Fruit fly (Drosophila melanogaster) whole organism, embryonic: ENCODE results near the gene CG43448.
A peak's percentile ranks its signal among the peaks of the same experiment; 100 is the strongest.

Experiments
- ATbp ChIP-seq: fragments of 200-800 bp; sonication (Bioruptor generic); optimal IDR thresholded peaks from 2 replicates; lab custom pipeline; 2017; ENCODE audit warnings: missing biosample characterization, mild to moderate bottlenecking, missing genetic modification characterization, missing genetic modification reagents
- Asciz ChIP-seq: fragments of 200-800 bp; sonication (Bioruptor generic); optimal IDR thresholded peaks from 2 replicates; lab custom pipeline; 2017; ENCODE audit warnings: missing biosample characterization, mild to moderate bottlenecking, missing genetic modification characterization, missing genetic modification reagents
- CG10321 ChIP-seq: fragments of 200-800 bp; sonication (Bioruptor generic); IDR thresholded peaks from 2 replicates; pipeline ENCODE4 v1.3.6; 2022; ENCODE audit warnings: missing biosample characterization, missing genetic modification characterization
- CG11456 ChIP-seq: fragments of 200-800 bp; sonication (Bioruptor generic); IDR thresholded peaks from 3 replicates; pipeline ENCODE4 v1.3.6; 2022; ENCODE audit warnings: missing biosample characterization, missing genetic modification characterization
- CG11560 ChIP-seq: fragments of 200-800 bp; sonication (Bioruptor generic); IDR thresholded peaks from 3 replicates; pipeline ENCODE4 v1.3.6; 2022; ENCODE audit warnings: missing biosample characterization, missing genetic modification characterization
- CG14441 ChIP-seq: fragments of 200-800 bp; sonication (Bioruptor generic); IDR thresholded peaks from 2 replicates; pipeline ENCODE4 v1.3.6; 2022; ENCODE audit warnings: missing biosample characterization, missing genetic modification characterization
- CG14710 ChIP-seq: fragments of 200-800 bp; sonication (Bioruptor generic); optimal IDR thresholded peaks from 3 replicates; lab custom pipeline; 2019; ENCODE audit warnings: missing biosample characterization, mild to moderate bottlenecking, missing genetic modification characterization, moderate library complexity
- CG16863 ChIP-seq: fragments of 200-800 bp; sonication (Bioruptor generic); optimal IDR thresholded peaks from 3 replicates; lab custom pipeline; 2016; ENCODE audit warnings: missing biosample characterization, missing genetic modification characterization
- CG17912 ChIP-seq: fragments of 200-800 bp; sonication (Bioruptor generic); optimal IDR thresholded peaks from 2 replicates; lab custom pipeline; 2018; ENCODE audit warnings: missing biosample characterization, mild to moderate bottlenecking, missing genetic modification characterization
- CG2199 ChIP-seq: fragments of 200-800 bp; sonication (Bioruptor generic); IDR thresholded peaks from 3 replicates; pipeline ENCODE4 v1.3.6; 2022; ENCODE audit warnings: missing biosample characterization, missing genetic modification characterization
- CG2202 ChIP-seq: fragments of 200-800 bp; sonication (Bioruptor generic); optimal IDR thresholded peaks from 2 replicates; lab custom pipeline; 2018; ENCODE audit warnings: missing biosample characterization, mild to moderate bottlenecking, missing genetic modification characterization
- CG31224 ChIP-seq: fragments of 200-800 bp; sonication (Bioruptor generic); IDR thresholded peaks from 2 replicates; pipeline ENCODE4 v1.3.6; 2022; ENCODE audit warnings: missing biosample characterization, missing genetic modification characterization
- CG31365 ChIP-seq: fragments of 200-800 bp; sonication (Bioruptor generic); optimal IDR thresholded peaks from 2 replicates; lab custom pipeline; 2018; ENCODE audit warnings: missing biosample characterization, mild to moderate bottlenecking, missing genetic modification characterization
- CG31388 ChIP-seq: fragments of 200-800 bp; sonication (Bioruptor generic); optimal IDR thresholded peaks from 2 replicates; lab custom pipeline; 2016; ENCODE audit warnings: missing biosample characterization, missing genetic modification characterization
- CG31441 ChIP-seq: fragments of 200-800 bp; sonication (Bioruptor generic); IDR thresholded peaks from 2 replicates; pipeline ENCODE4 v1.3.6; 2022; ENCODE audit warnings: missing biosample characterization, missing genetic modification characterization
- CG3726 ChIP-seq: fragments of 200-800 bp; sonication (Bioruptor generic); IDR thresholded peaks from 3 replicates; pipeline ENCODE4, ENCODE4 v1.3.6; 2022; ENCODE audit warnings: missing biosample characterization, missing genetic modification characterization
- CG4707 ChIP-seq: fragments of 200-800 bp; sonication (Bioruptor generic); optimal IDR thresholded peaks from 2 replicates; lab custom pipeline; 2018; ENCODE audit warnings: missing biosample characterization, mild to moderate bottlenecking, missing genetic modification characterization, moderate library complexity
- CG6654 ChIP-seq: fragments of 200-800 bp; sonication (Bioruptor generic); optimal IDR thresholded peaks from 2 replicates; lab custom pipeline; 2017; ENCODE audit warnings: missing biosample characterization, mild to moderate bottlenecking, missing genetic modification characterization
- CG8359 ChIP-seq: fragments of 200-800 bp; sonication (Bioruptor generic); optimal IDR thresholded peaks from 2 replicates; lab custom pipeline; 2017; ENCODE audit warnings: missing biosample characterization, mild to moderate bottlenecking, missing genetic modification characterization, borderline replicate concordance
- CG8478 ChIP-seq: fragments of >200 bp; optimal IDR thresholded peaks from 2 replicates; lab custom pipeline; 2018
- CG9215 ChIP-seq: fragments of 200-800 bp; sonication (Bioruptor generic); IDR thresholded peaks from 2 replicates; pipeline ENCODE4 v1.3.6; 2022; ENCODE audit warnings: missing biosample characterization, missing genetic modification characterization
- CG9609 ChIP-seq: fragments of 200-800 bp; sonication (Bioruptor generic); optimal IDR thresholded peaks from 3 replicates; lab custom pipeline; 2016; ENCODE audit warnings: missing biosample characterization, missing genetic modification characterization
- CG9727 ChIP-seq: fragments of 200-800 bp; sonication (Bioruptor generic); optimal IDR thresholded peaks from 3 replicates; lab custom pipeline; 2017; ENCODE audit warnings: missing biosample characterization, mild to moderate bottlenecking, missing genetic modification characterization
- Drgx ChIP-seq: fragments of 200-800 bp; sonication (Bioruptor generic); IDR thresholded peaks from 2 replicates; pipeline ENCODE4 v1.3.6; 2022; ENCODE audit warnings: missing biosample characterization, missing genetic modification characterization
- Ets65A ChIP-seq: fragments of 200-800 bp; sonication (Bioruptor generic); peaks from one replicate; lab custom pipeline; 2016; ENCODE audit warnings: missing biosample characterization, missing genetic modification characterization
- Kr ChIP-seq: fragments of 200-800 bp; sonication (Bioruptor generic); optimal IDR thresholded peaks from 2 replicates; lab custom pipeline; 2017; ENCODE audit warnings: missing biosample characterization, mild to moderate bottlenecking, missing genetic modification characterization
- Lim3 ChIP-seq: fragments of 200-800 bp; sonication (Bioruptor generic); IDR thresholded peaks from 2 replicates; pipeline ENCODE4 v1.3.6; 2022; ENCODE audit warnings: missing biosample characterization, missing genetic modification characterization
- Max ChIP-seq: fragments of 200-800 bp; sonication (Bioruptor generic); optimal IDR thresholded peaks from 2 replicates; lab custom pipeline; 2016; ENCODE audit warnings: missing biosample characterization, mild to moderate bottlenecking, missing genetic modification characterization
- NC2α ChIP-seq: fragments of 200-800 bp; sonication (Bioruptor generic); optimal IDR thresholded peaks from 2 replicates; lab custom pipeline; 2016; ENCODE audit warnings: missing biosample characterization, missing genetic modification characterization
- Rfx ChIP-seq: fragments of 200-800 bp; sonication (Bioruptor generic); IDR thresholded peaks from 2 replicates; pipeline ENCODE4 v1.3.6; 2022; ENCODE audit warnings: missing biosample characterization, missing genetic modification characterization
- br ChIP-seq: fragments of >200 bp; optimal IDR thresholded peaks from 2 replicates; lab custom pipeline; 2017
- fd96Cb ChIP-seq: fragments of 200-800 bp; sonication (Bioruptor generic); optimal IDR thresholded peaks from 2 replicates; lab custom pipeline; 2018; ENCODE audit warnings: missing biosample characterization, mild to moderate bottlenecking, missing genetic modification characterization, moderate library complexity
- fru ChIP-seq: fragments of >200 bp; optimal IDR thresholded peaks from 2 replicates; lab custom pipeline; 2017
- ftz-f1 ChIP-seq: fragments of 200-800 bp; sonication (Bioruptor generic); optimal IDR thresholded peaks from 2 replicates; lab custom pipeline; 2016; ENCODE audit warnings: missing biosample characterization, missing genetic modification characterization
- fu2 ChIP-seq: fragments of 200-800 bp; sonication (Bioruptor generic); optimal IDR thresholded peaks from 2 replicates; lab custom pipeline; 2016; ENCODE audit warnings: missing biosample characterization, missing genetic modification characterization
- gce ChIP-seq: fragments of 200-800 bp; sonication (Bioruptor generic); IDR thresholded peaks from 3 replicates; pipeline ENCODE4 v1.3.6; 2022; ENCODE audit warnings: missing biosample characterization, missing genetic modification characterization
- gcm ChIP-seq: fragments of 200-800 bp; sonication (Bioruptor generic); optimal IDR thresholded peaks from 2 replicates; lab custom pipeline; 2019; ENCODE audit warnings: missing biosample characterization, mild to moderate bottlenecking, missing genetic modification characterization, moderate library complexity
- gcm2 ChIP-seq: fragments of 200-800 bp; sonication (Bioruptor generic); optimal IDR thresholded peaks from 2 replicates; lab custom pipeline; 2016; ENCODE audit warnings: missing biosample characterization, missing genetic modification characterization
- hb ChIP-seq: fragments of 200-800 bp; sonication (Bioruptor generic); IDR thresholded peaks from 3 replicates; pipeline ENCODE4 v1.3.6; 2022; ENCODE audit warnings: missing biosample characterization, missing genetic modification characterization; ENCODE audit not compliant: partially characterized antibody
- her ChIP-seq: fragments of 200-800 bp; sonication (Bioruptor generic); optimal IDR thresholded peaks from 2 replicates; lab custom pipeline; 2016; ENCODE audit warnings: missing biosample characterization, missing genetic modification characterization
- jigr1 ChIP-seq: fragments of 200-800 bp; sonication (Bioruptor generic); IDR thresholded peaks from 3 replicates; pipeline ENCODE4 v1.3.6; 2022; ENCODE audit warnings: missing biosample characterization, missing genetic modification characterization
- ken ChIP-seq: fragments of 200-800 bp; sonication (Bioruptor generic); IDR thresholded peaks from 3 replicates; pipeline ENCODE4 v1.3.6; 2022; ENCODE audit warnings: missing biosample characterization, missing genetic modification characterization
- mam ChIP-seq: fragments of 200-800 bp; sonication (Bioruptor generic); optimal IDR thresholded peaks from 3 replicates; lab custom pipeline; 2016; ENCODE audit warnings: missing biosample characterization, missing genetic modification characterization
- odd ChIP-seq: fragments of 200-800 bp; sonication (Bioruptor generic); optimal IDR thresholded peaks from 2 replicates; lab custom pipeline; 2017; ENCODE audit warnings: missing biosample characterization, mild to moderate bottlenecking, missing genetic modification characterization
- otp ChIP-seq: fragments of 200-800 bp; sonication (Bioruptor generic); IDR thresholded peaks from 3 replicates; pipeline ENCODE4, ENCODE4 v1.3.6; 2022; ENCODE audit warnings: missing biosample characterization, missing genetic modification characterization
- pb ChIP-seq: fragments of 200-800 bp; sonication (Bioruptor generic); optimal IDR thresholded peaks from 3 replicates; lab custom pipeline; 2016; ENCODE audit warnings: missing biosample characterization, missing genetic modification characterization
- psq ChIP-seq: fragments of 200-800 bp; sonication (Bioruptor generic); optimal IDR thresholded peaks from 2 replicates; lab custom pipeline; 2017; ENCODE audit warnings: missing biosample characterization, missing genetic modification characterization
- sisA ChIP-seq: fragments of 200-800 bp; sonication (Bioruptor generic); IDR thresholded peaks from 2 replicates; pipeline ENCODE4 v1.3.6; 2022; ENCODE audit warnings: missing biosample characterization, missing genetic modification characterization
- sna ChIP-seq: fragments of 200-800 bp; sonication (Bioruptor generic); IDR thresholded peaks from 2 replicates; pipeline ENCODE4 v1.3.6; 2022; ENCODE audit warnings: missing biosample characterization, missing genetic modification characterization; ENCODE audit not compliant: partially characterized antibody
- tx ChIP-seq: fragments of 200-800 bp; sonication (Bioruptor generic); optimal IDR thresholded peaks from 2 replicates; lab custom pipeline; 2016; ENCODE audit warnings: missing biosample characterization, missing genetic modification characterization
- zfh2 ChIP-seq: fragments of 200-800 bp; sonication (Bioruptor generic); optimal IDR thresholded peaks from 2 replicates; lab custom pipeline; 2016; ENCODE audit warnings: missing biosample characterization, missing genetic modification characterization

Gene CG43448

dm6 chr3R:30208766-30209484 lies 28.6 kb downstream of the CG43448 start, which contains the start of gene RpS7 (continued):
- TF ChIP-seq gce (GFP tag; lab: Robert Waterston, UW) (peak; percentile 59; the same call in 1 of the 3 replicates), CG9215 (no peak), CG16863 (GFP tag; lab: Kevin White, UChicago) (no peak), fd96Cb (tag; lab: Kevin White, UChicago) (peak; percentile 8), Lim3 (no peak), CG4707 (peak; percentile 85), zfh2 (peak; percentile 31), CG11560 (tag; lab: Robert Waterston, UW) (peak; percentile 49; the same call in 1 of the 3 replicates), CG8478 (no peak), tx (GFP tag; lab: Kevin White, UChicago) (peak; percentile 15), Kr (GFP tag; lab: Kevin White, UChicago) (peak; percentile 55), CG31388 (GFP tag; lab: Kevin White, UChicago) (no peak), mam (GFP tag; lab: Kevin White, UChicago) (peak; percentile 25), CG11456 (GFP tag; lab: Robert Waterston, UW) (peak; percentile 91), CG9609 (GFP tag; lab: Kevin White, UChicago) (no peak), odd (GFP tag; lab: Kevin White, UChicago) (peak; percentile 88), CG3726 (peak; percentile 76), sisA (GFP tag; lab: Robert Waterston, UW) (0 out of 2 replicates have a peak, but pooled peaks have one; percentile 15), jigr1 (no peak), Max (peak; percentile 25), hb (GFP tag; lab: Robert Waterston, UW) (peak; percentile 98), CG9727 (peak; percentile 89), CG31441 (GFP tag; lab: Robert Waterston, UW) (peak; percentile 79), CG2199 (peak; percentile 75; the same call in 1 of the 3 replicates), CG14710 (tag; lab: Kevin White, UChicago) (peak; percentile 82), NC2α (GFP tag; lab: Kevin White, UChicago) (no peak), CG17912 (peak; percentile 84), otp (peak; percentile 83; the same call in 2 of the 3 replicates), fu2 (peak; percentile 1), psq (GFP tag; lab: Kevin White, UChicago) (no peak), fru (lab: Kevin White, UChicago) (no peak), her (GFP tag; lab: Kevin White, UChicago) (peak; percentile 96), Ets65A (peak; percentile 93), gcm (GFP tag; lab: Kevin White, UChicago) (peak; percentile 74), gcm2 (peak; percentile 28), br (no peak), ATbp (GFP tag; lab: Kevin White, UChicago) (peak; percentile 67), pb (GFP tag; lab: Kevin White, UChicago) (peak; percentile 60), CG31365 (tag; lab: Kevin White, UChicago) (peak; percentile 76), ftz-f1 (GFP tag; lab: Kevin White, UChicago) (no peak), CG31224 (GFP tag; lab: Robert Waterston, UW) (peak; percentile 73), CG6654 (GFP tag; lab: Kevin White, UChicago) (peak; percentile 39), CG8359 (GFP tag; lab: Kevin White, UChicago) (peak; percentile 60), CG10321 (GFP tag; lab: Robert Waterston, UW) (peak; percentile 39; the same call in 1 of the 2 replicates), Asciz (GFP tag; lab: Kevin White, UChicago) (peak; percentile 78), ken (GFP tag; lab: Robert Waterston, UW) (peak; percentile 71; the same call in 2 of the 3 replicates), CG2202 (tag; lab: Kevin White, UChicago) (peak; percentile 76), sna (GFP tag; lab: Robert Waterston, UW) (peak; percentile 99), Rfx (GFP tag; lab: Robert Waterston, UW) (peak; percentile 84), Drgx (GFP tag; lab: Robert Waterston, UW) (peak; percentile 53), CG14441 (GFP tag; lab: Robert Waterston, UW) (peak; percentile 57)
